Worm (Caenorhabditis elegans) whole organism, young adult: ENCODE measurements around the gene F27E5.8.

Experiments used
- B0261.1 ChIP-seq: sonication (generic microtip); optimal IDR thresholded peaks from 2 replicates; lab custom pipeline; 2016; ENCODE audit warnings: mild to moderate bottlenecking, missing genetic modification characterization, moderate library complexity, missing compliant biosample characterization
- C06A6.2 ChIP-seq: fragments of 200-800 bp; sonication (Bioruptor generic); conservative IDR thresholded peaks from 2 replicates; pipeline ENCODE4 v1.3.6; 2022; ENCODE audit warnings: missing genetic modification characterization, missing compliant biosample characterization
- F49E8.2 ChIP-seq: sonication (generic microtip); optimal IDR thresholded peaks from 3 replicates; lab custom pipeline; 2017; ENCODE audit warnings: missing genetic modification characterization, mild to moderate bottlenecking, missing compliant biosample characterization, antibody characterized with exemption, moderate library complexity; ENCODE audit not compliant: insufficient read depth
- F52B5.7 ChIP-seq: sonication (generic microtip); optimal IDR thresholded peaks from 2 replicates; lab custom pipeline; 2016; ENCODE audit warnings: mild to moderate bottlenecking, missing genetic modification characterization, missing compliant biosample characterization
- T07F8.4 ChIP-seq: sonication (generic microtip); optimal IDR thresholded peaks from 2 replicates; lab custom pipeline; 2016; ENCODE audit warnings: mild to moderate bottlenecking, missing genetic modification characterization, moderate library complexity, missing compliant biosample characterization
- atf-7 ChIP-seq: sonication (generic microtip); optimal IDR thresholded peaks from 2 replicates; lab custom pipeline; 2017; ENCODE audit warnings: mild to moderate bottlenecking, missing genetic modification characterization, missing compliant biosample characterization
- attf-6 ChIP-seq: fragments of 200-800 bp; sonication (Bioruptor generic); IDR thresholded peaks from 2 replicates; pipeline ENCODE4 v1.3.6; 2022; ENCODE audit warnings: missing genetic modification reagents, missing genetic modification characterization, missing compliant biosample characterization
- ceh-100 ChIP-seq: fragments of 200-800 bp; sonication (Bioruptor generic); IDR thresholded peaks from 2 replicates; pipeline ENCODE4 v1.3.6; 2022; ENCODE audit warnings: missing genetic modification reagents, missing genetic modification characterization, missing compliant biosample characterization
- ceh-79 ChIP-seq: sonication (generic microtip); optimal IDR thresholded peaks from 2 replicates; lab custom pipeline; 2017; ENCODE audit warnings: mild to moderate bottlenecking, missing genetic modification characterization, missing compliant biosample characterization
- dox-1 ChIP-seq: fragments of 200-800 bp; sonication (Bioruptor generic); IDR thresholded peaks from 2 replicates; pipeline ENCODE4 v1.3.6; 2022; ENCODE audit warnings: missing genetic modification reagents, missing genetic modification characterization, missing compliant biosample characterization
- dpff-1 ChIP-seq: sonication (generic microtip); optimal IDR thresholded peaks from 2 replicates; lab custom pipeline; 2017; ENCODE audit warnings: mild to moderate bottlenecking, missing genetic modification characterization, missing compliant biosample characterization
- egl-44 ChIP-seq: fragments of 200-800 bp; sonication (Bioruptor generic); IDR thresholded peaks from 2 replicates; pipeline ENCODE4 v1.3.6; 2022; ENCODE audit warnings: missing genetic modification reagents, missing genetic modification characterization, missing compliant biosample characterization
- ekl-4 ChIP-seq: fragments of 200-800 bp; sonication (Bioruptor generic); IDR thresholded peaks from 2 replicates; pipeline ENCODE4 v1.3.6; 2022; ENCODE audit warnings: missing genetic modification reagents, missing genetic modification characterization, missing compliant biosample characterization
- ets-4 ChIP-seq: fragments of 200-800 bp; sonication (Bioruptor generic); optimal IDR thresholded peaks from 2 replicates; lab custom pipeline; 2018; ENCODE audit warnings: mild to moderate bottlenecking, missing genetic modification characterization, missing compliant biosample characterization
- hlh-12 ChIP-seq: sonication (generic microtip); optimal IDR thresholded peaks from 2 replicates; lab custom pipeline; 2016; ENCODE audit warnings: missing genetic modification characterization, missing compliant biosample characterization
- hmg-1.2 ChIP-seq: fragments of 200-800 bp; sonication (Bioruptor generic); IDR thresholded peaks from 2 replicates; pipeline ENCODE4 v1.3.6; 2022; ENCODE audit warnings: missing genetic modification reagents, missing genetic modification characterization, missing compliant biosample characterization
- hmg-20 ChIP-seq: fragments of 200-800 bp; sonication (Bioruptor generic); IDR thresholded peaks from 2 replicates; pipeline ENCODE4 v1.3.6; 2022; ENCODE audit warnings: missing genetic modification reagents, missing genetic modification characterization, missing compliant biosample characterization
- let-526 ChIP-seq: fragments of 200-800 bp; sonication (Bioruptor generic); IDR thresholded peaks from 2 replicates; pipeline ENCODE4 v1.3.6; 2022; ENCODE audit warnings: missing genetic modification reagents, missing genetic modification characterization, missing compliant biosample characterization
- lin-26 ChIP-seq: fragments of 200-800 bp; sonication (Bioruptor generic); IDR thresholded peaks from 2 replicates; pipeline ENCODE4 v1.3.6; 2022; ENCODE audit warnings: missing genetic modification reagents, missing genetic modification characterization, missing compliant biosample characterization
- lin-35 ChIP-seq, 3 experiments: fragments of 150-350 bp in 2 of 3; sonication (generic microtip) in 1 of 3; optimal IDR thresholded peaks; 2 replicates each; lab custom pipeline; 2014 to 2018; ENCODE audit warnings: missing biosample characterization in 3 of 3, missing genetic modification characterization in 3 of 3, missing genetic modification reagents in 3 of 3
- lsy-27 ChIP-seq: sonication (generic microtip); optimal IDR thresholded peaks from 2 replicates; lab custom pipeline; 2017; ENCODE audit warnings: missing genetic modification characterization, mild to moderate bottlenecking, missing compliant biosample characterization, antibody characterized with exemption, missing genotype, borderline replicate concordance; ENCODE audit not compliant: insufficient read depth
- madf-10 ChIP-seq: sonication (generic microtip); optimal IDR thresholded peaks from 2 replicates; lab custom pipeline; 2016; ENCODE audit warnings: mild to moderate bottlenecking, missing genetic modification characterization, missing compliant biosample characterization
- madf-3 ChIP-seq: fragments of 200-800 bp; sonication (Bioruptor generic); IDR thresholded peaks from 2 replicates; pipeline ENCODE4 v1.3.6; 2022; ENCODE audit warnings: missing genetic modification reagents, missing genetic modification characterization, missing compliant biosample characterization
- madf-6 ChIP-seq: fragments of 200-800 bp; sonication (Bioruptor generic); IDR thresholded peaks from 2 replicates; pipeline ENCODE4 v1.3.6; 2022; ENCODE audit warnings: missing genetic modification reagents, missing genetic modification characterization, missing compliant biosample characterization
- madf-8 ChIP-seq: fragments of 200-800 bp; sonication (Bioruptor generic); conservative IDR thresholded peaks from 2 replicates; pipeline ENCODE4 v1.3.6; 2022; ENCODE audit warnings: missing genetic modification reagents, missing genetic modification characterization, missing compliant biosample characterization
- mes-4 ChIP-seq: sonication (generic microtip); optimal IDR thresholded peaks from 2 replicates; lab custom pipeline; 2016; ENCODE audit warnings: missing genotype, missing genetic modification characterization, missing compliant biosample characterization
- nfya-2 ChIP-seq: fragments of 200-800 bp; sonication (Bioruptor generic); IDR thresholded peaks from 2 replicates; pipeline ENCODE4 v1.3.6; 2022; ENCODE audit warnings: missing genetic modification reagents, missing genetic modification characterization, missing compliant biosample characterization
- nhr-179 ChIP-seq: sonication (generic microtip); optimal IDR thresholded peaks from 2 replicates; lab custom pipeline; 2016; ENCODE audit warnings: mild to moderate bottlenecking, missing genetic modification characterization, missing compliant biosample characterization
- nhr-80 ChIP-seq: sonication (generic microtip); optimal IDR thresholded peaks from 2 replicates; lab custom pipeline; 2016; ENCODE audit warnings: missing genetic modification characterization, missing compliant biosample characterization
- pha-4 ChIP-seq: fragments of 150-350 bp; sonication (generic microtip); optimal IDR thresholded peaks from 2 replicates; lab custom pipeline; 2014; ENCODE audit warnings: missing biosample characterization, missing genetic modification reagents, missing genetic modification characterization
- rcor-1 ChIP-seq: fragments of 200-800 bp; sonication (Bioruptor generic); IDR thresholded peaks from 2 replicates; pipeline ENCODE4 v1.3.6; 2022; ENCODE audit warnings: missing genetic modification reagents, missing genetic modification characterization, missing compliant biosample characterization
- tbx-9 ChIP-seq: sonication (generic microtip); optimal IDR thresholded peaks from 2 replicates; lab custom pipeline; 2016; ENCODE audit warnings: borderline replicate concordance, missing genetic modification characterization, inconsistent platforms, missing compliant biosample characterization
- unc-130 ChIP-seq: sonication (generic microtip); optimal IDR thresholded peaks from 2 replicates; lab custom pipeline; 2016; ENCODE audit warnings: missing genetic modification reagents, missing genetic modification characterization, missing compliant biosample characterization
- unc-62 ChIP-seq: fragments of 150-350 bp; optimal IDR thresholded peaks from 2 replicates; lab custom pipeline; 2014; ENCODE audit warnings: missing biosample characterization, missing genetic modification reagents, missing genetic modification characterization
- zim-3 ChIP-seq: sonication (generic microtip); optimal IDR thresholded peaks from 2 replicates; lab custom pipeline; 2017; ENCODE audit warnings: mild to moderate bottlenecking, missing genetic modification characterization, moderate library complexity, missing compliant biosample characterization
- ztf-18 ChIP-seq: sonication (generic microtip); optimal IDR thresholded peaks from 2 replicates; lab custom pipeline; 2016; ENCODE audit warnings: missing genotype, mild to moderate bottlenecking, missing genetic modification characterization, missing compliant biosample characterization

F27E5.8 gene

DNA sequence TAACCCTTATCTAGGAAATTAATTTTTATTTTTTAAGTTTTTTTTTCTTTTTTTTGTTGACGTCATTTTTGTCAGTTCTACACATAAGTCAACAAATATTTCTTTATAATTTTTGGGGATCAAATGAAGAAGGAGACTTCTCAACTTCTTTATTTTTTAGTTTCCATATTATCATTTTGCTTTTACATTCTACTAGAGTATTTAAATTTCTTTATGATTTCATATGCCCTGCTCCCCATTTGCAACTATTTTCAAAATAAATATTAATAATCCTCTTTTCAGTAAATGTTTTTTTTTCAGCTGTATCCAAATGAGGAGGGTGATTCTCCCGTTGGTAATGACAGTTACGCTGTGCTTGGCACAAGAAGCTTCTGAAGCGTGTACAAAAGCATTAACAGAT, 10.1 kb upstream of the F27E5.8 start, which contains the start of gene phg-1:
phg-1 (plus strand) TSS at position 301 of the 400 bp plus-strand sequence.
- TF ChIP-seq C06A6.2 (no peak), let-526 (no peak), F49E8.2 (tag; lab: Kevin White, UChicago) (no peak), lsy-27 (tag; lab: Kevin White, UChicago) (no peak), madf-3 (GFP tag; lab: Robert Waterston, UW) (no peak), hmg-1.2 (GFP tag; lab: Robert Waterston, UW) (no peak), ets-4 (GFP tag; lab: Kevin White, UChicago) (no peak), rcor-1 (no peak), hmg-20 (GFP tag; lab: Robert Waterston, UW) (no peak), dpff-1 (tag; lab: Kevin White, UChicago) (no peak), nhr-80 (tag; lab: Kevin White, UChicago) (no peak), pha-4 (no peak), F52B5.7 (no peak), lin-26 (GFP tag; lab: Robert Waterston, UW) (no peak), unc-130 (GFP tag; lab: Kevin White, UChicago) (no peak), ekl-4 (GFP tag; lab: Robert Waterston, UW) (no peak), madf-8 (GFP tag; lab: Robert Waterston, UW) (no peak), T07F8.4 (tag; lab: Kevin White, UChicago) (no peak), madf-6 (no peak)

- TF ChIP-seq ceh-100 (GFP tag; lab: Robert Waterston, UW) (no peak), tbx-9 (tag; lab: Kevin White, UChicago) (no peak), zim-3 (tag; lab: Kevin White, UChicago) (no peak), unc-62 (GFP tag; lab: Kevin White, UChicago) (no peak), F49E8.2 (tag; lab: Kevin White, UChicago) (no peak), hlh-12 (tag; lab: Kevin White, UChicago) (no peak), nfya-2 (GFP tag; lab: Robert Waterston, UW) (no peak), attf-6 (no peak), nhr-179 (tag; lab: Kevin White, UChicago) (no peak), B0261.1 (tag; lab: Kevin White, UChicago) (no peak), unc-130 (GFP tag; lab: Kevin White, UChicago) (no peak), madf-10 (no peak), egl-44 (GFP tag; lab: Robert Waterston, UW) (no peak), dox-1 (GFP tag; lab: Robert Waterston, UW) (no peak), ets-4 (GFP tag; lab: Kevin White, UChicago) (no peak), mes-4 (tag; lab: Kevin White, UChicago) (no peak)
Observed at ce11 chrII:10136771-10137170, 9.5 kb upstream of the F27E5.8 start.

- peak; percentile 87 for TF ChIP-seq nhr-80 (tag; lab: Kevin White, UChicago)
- no peak for TF ChIP-seq ztf-18 (tag; lab: Kevin White, UChicago)
- no peak for TF ChIP-seq dpff-1 (tag; lab: Kevin White, UChicago)
Observed at ce11 chrII:10134285-10134995, 7.2 kb upstream of the F27E5.8 start, which contains the start of gene F27E5.9. F27E5.9 (plus strand) TSS chrII:10134945.

ce11 chrII:10132818-10133217, 5.5 kb upstream of the F27E5.8 start:
- no peak for TF ChIP-seq hmg-20 (GFP tag; lab: Robert Waterston, UW)
- no peak for TF ChIP-seq B0261.1 (tag; lab: Kevin White, UChicago)
- TF ChIP-seq atf-7 = no peak
- no peak for TF ChIP-seq ceh-79 (tag; lab: Kevin White, UChicago)
- no peak for TF ChIP-seq lin-26 (GFP tag; lab: Robert Waterston, UW)
- no peak for TF ChIP-seq lin-35 (GFP tag; optimal IDR thresholded peaks at IDR 0.05; lab: Kevin White, UChicago)
